Worm (Caenorhabditis elegans) whole organism, late embryonic: ENCODE measurements around the gene btb-18.

Source experiments
- F13H6.1 ChIP-seq: sonication (generic microtip); optimal IDR thresholded peaks from 2 replicates; lab custom pipeline; 2016; ENCODE audit warnings: missing genetic modification characterization, missing compliant biosample characterization
- ceh-6 ChIP-seq: fragments of 200-800 bp; sonication (Bioruptor generic); optimal IDR thresholded peaks from 2 replicates; lab custom pipeline; 2018; ENCODE audit warnings: mild to moderate bottlenecking, missing genetic modification characterization, missing compliant biosample characterization
- nfya-1 ChIP-seq: sonication (generic microtip); optimal IDR thresholded peaks from 2 replicates; lab custom pipeline; 2017; ENCODE audit warnings: missing genetic modification characterization, mild to moderate bottlenecking, missing compliant biosample characterization, antibody characterized with exemption, moderate library complexity
- pha-4 ChIP-seq: fragments of 150-350 bp; optimal IDR thresholded peaks from 2 replicates; lab custom pipeline; 2018; ENCODE audit warnings: missing biosample characterization, missing genetic modification reagents, missing genetic modification characterization

- TF ChIP-seq pha-4 (tag; lab: Kevin White, UChicago) (no peak), nfya-1 (no peak), ceh-6 (GFP tag; lab: Kevin White, UChicago) (no peak), F13H6.1 (tag; lab: Kevin White, UChicago) (no peak)
These were observed 42.8 kb downstream of the btb-18 start for ce11 chrII:3340818-3341217.
